Worm (Caenorhabditis elegans) whole organism, young adult: ENCODE data around the gene C35A5.10.

Experiments
- B0035.1 ChIP-seq: sonication (generic microtip); optimal IDR thresholded peaks from 2 replicates; lab custom pipeline; 2016; ENCODE audit warnings: missing genetic modification characterization, mild to moderate bottlenecking, missing compliant biosample characterization, missing genotype, missing genetic modification reagents
- B0261.1 ChIP-seq: sonication (generic microtip); optimal IDR thresholded peaks from 2 replicates; lab custom pipeline; 2016; ENCODE audit warnings: mild to moderate bottlenecking, missing genetic modification characterization, moderate library complexity, missing compliant biosample characterization
- B0336.3 ChIP-seq: fragments of 200-800 bp; sonication (Bioruptor generic); IDR thresholded peaks from 2 replicates; pipeline ENCODE4 v1.3.6; 2022; ENCODE audit warnings: missing genetic modification characterization, missing compliant biosample characterization
- D2030.7 ChIP-seq: fragments of 200-800 bp; sonication (Bioruptor generic); IDR thresholded peaks from 2 replicates; pipeline ENCODE4 v1.3.6; 2022; ENCODE audit warnings: missing genetic modification reagents, missing genetic modification characterization, missing compliant biosample characterization
- F10E7.11 ChIP-seq: sonication (generic microtip); optimal IDR thresholded peaks from 2 replicates; lab custom pipeline; 2017; ENCODE audit warnings: mild to moderate bottlenecking, missing genetic modification characterization, moderate library complexity, missing compliant biosample characterization
- F22D6.2 ChIP-seq: sonication (generic microtip); optimal IDR thresholded peaks from 2 replicates; lab custom pipeline; 2016; ENCODE audit warnings: mild to moderate bottlenecking, missing genetic modification characterization, missing compliant biosample characterization
- F33H1.4 ChIP-seq: fragments of 200-800 bp; sonication (Bioruptor generic); IDR thresholded peaks from 2 replicates; pipeline ENCODE4 v1.3.6; 2022; ENCODE audit warnings: missing genetic modification reagents, missing genetic modification characterization, missing compliant biosample characterization
- F52B5.7 ChIP-seq: sonication (generic microtip); optimal IDR thresholded peaks from 2 replicates; lab custom pipeline; 2016; ENCODE audit warnings: mild to moderate bottlenecking, missing genetic modification characterization, missing compliant biosample characterization
- F57C9.4 ChIP-seq: sonication (generic microtip); optimal IDR thresholded peaks from 2 replicates; lab custom pipeline; 2017; ENCODE audit warnings: mild to moderate bottlenecking, missing genetic modification characterization, missing compliant biosample characterization
- T07F8.4 ChIP-seq: sonication (generic microtip); optimal IDR thresholded peaks from 2 replicates; lab custom pipeline; 2016; ENCODE audit warnings: mild to moderate bottlenecking, missing genetic modification characterization, moderate library complexity, missing compliant biosample characterization
- T26A5.8 ChIP-seq: sonication (generic microtip); optimal IDR thresholded peaks from 2 replicates; lab custom pipeline; 2016; ENCODE audit warnings: missing genetic modification characterization, missing compliant biosample characterization
- Y53G8AR.9 ChIP-seq: fragments of 200-800 bp; sonication (Bioruptor generic); conservative IDR thresholded peaks from 2 replicates; pipeline ENCODE4 v1.3.6; 2022; ENCODE audit warnings: missing genetic modification reagents, missing genetic modification characterization, missing compliant biosample characterization
- Y95B8A.8 ChIP-seq: fragments of 200-800 bp; sonication (Bioruptor generic); IDR thresholded peaks from 2 replicates; pipeline ENCODE4 v1.3.6; 2022; ENCODE audit warnings: missing genetic modification reagents, missing genetic modification characterization, missing compliant biosample characterization
- ama-1 ChIP-seq, 3 experiments: fragments of 150-350 bp in 1 of 3; sonication (generic microtip) in 2 of 3; optimal IDR thresholded peaks; 2 replicates each; lab custom pipeline; 2014 to 2018; ENCODE audit warnings: missing biosample characterization in 2 of 3, missing genetic modification characterization in 2 of 3, missing genetic modification reagents in 2 of 3
- bed-2 ChIP-seq: fragments of 200-800 bp; sonication (Bioruptor generic); IDR thresholded peaks from 2 replicates; pipeline ENCODE4 v1.3.6; 2022; ENCODE audit warnings: missing genetic modification reagents, missing genetic modification characterization, missing compliant biosample characterization
- ceh-79 ChIP-seq: sonication (generic microtip); optimal IDR thresholded peaks from 2 replicates; lab custom pipeline; 2017; ENCODE audit warnings: mild to moderate bottlenecking, missing genetic modification characterization, missing compliant biosample characterization
- ceh-91 ChIP-seq: fragments of 200-800 bp; sonication (Bioruptor generic); IDR thresholded peaks from 2 replicates; pipeline ENCODE4 v1.3.6; 2022; ENCODE audit warnings: missing genetic modification reagents, missing genetic modification characterization, missing compliant biosample characterization
- chd-7 ChIP-seq: sonication (generic microtip); optimal IDR thresholded peaks from 2 replicates; lab custom pipeline; 2016; ENCODE audit warnings: mild to moderate bottlenecking, missing genetic modification characterization, moderate library complexity, missing compliant biosample characterization
- die-1 ChIP-seq: sonication (generic microtip); optimal IDR thresholded peaks from 2 replicates; lab custom pipeline; 2016; ENCODE audit warnings: missing genotype, mild to moderate bottlenecking, missing genetic modification characterization, missing compliant biosample characterization
- dox-1 ChIP-seq: fragments of 200-800 bp; sonication (Bioruptor generic); IDR thresholded peaks from 2 replicates; pipeline ENCODE4 v1.3.6; 2022; ENCODE audit warnings: missing genetic modification reagents, missing genetic modification characterization, missing compliant biosample characterization
- egrh-3 ChIP-seq: fragments of 200-800 bp; sonication (Bioruptor generic); IDR thresholded peaks from 2 replicates; pipeline ENCODE4 v1.3.6; 2022; ENCODE audit warnings: missing genetic modification reagents, missing genetic modification characterization, missing compliant biosample characterization
- ekl-4 ChIP-seq: fragments of 200-800 bp; sonication (Bioruptor generic); IDR thresholded peaks from 2 replicates; pipeline ENCODE4 v1.3.6; 2022; ENCODE audit warnings: missing genetic modification reagents, missing genetic modification characterization, missing compliant biosample characterization
- hmg-1.2 ChIP-seq: fragments of 200-800 bp; sonication (Bioruptor generic); IDR thresholded peaks from 2 replicates; pipeline ENCODE4 v1.3.6; 2022; ENCODE audit warnings: missing genetic modification reagents, missing genetic modification characterization, missing compliant biosample characterization
- lin-35 ChIP-seq, 3 experiments: fragments of 150-350 bp in 2 of 3; sonication (generic microtip) in 1 of 3; optimal IDR thresholded peaks; 2 replicates each; lab custom pipeline; 2014 to 2018; ENCODE audit warnings: missing biosample characterization in 3 of 3, missing genetic modification characterization in 3 of 3, missing genetic modification reagents in 3 of 3
- madf-6 ChIP-seq: fragments of 200-800 bp; sonication (Bioruptor generic); IDR thresholded peaks from 2 replicates; pipeline ENCODE4 v1.3.6; 2022; ENCODE audit warnings: missing genetic modification reagents, missing genetic modification characterization, missing compliant biosample characterization
- madf-8 ChIP-seq: fragments of 200-800 bp; sonication (Bioruptor generic); conservative IDR thresholded peaks from 2 replicates; pipeline ENCODE4 v1.3.6; 2022; ENCODE audit warnings: missing genetic modification reagents, missing genetic modification characterization, missing compliant biosample characterization
- nhr-179 ChIP-seq: sonication (generic microtip); optimal IDR thresholded peaks from 2 replicates; lab custom pipeline; 2016; ENCODE audit warnings: mild to moderate bottlenecking, missing genetic modification characterization, missing compliant biosample characterization
- nhr-90 ChIP-seq: sonication (generic microtip); optimal IDR thresholded peaks from 2 replicates; lab custom pipeline; 2016; ENCODE audit warnings: missing genotype, mild to moderate bottlenecking, missing genetic modification characterization, missing compliant biosample characterization
- rec-8 ChIP-seq, 2 experiments: sonication (generic microtip); optimal IDR thresholded peaks; 2 replicates each; lab custom pipeline; 2016; ENCODE audit warnings: mild to moderate bottlenecking in 2 of 2, missing genetic modification characterization in 2 of 2, missing genetic modification reagents in 2 of 2, missing genotype in 2 of 2, missing biosample characterization in 1 of 2, missing compliant biosample characterization in 1 of 2, moderate library complexity in 1 of 2
- sdz-38 ChIP-seq: sonication (generic microtip); optimal IDR thresholded peaks from 2 replicates; lab custom pipeline; 2016; ENCODE audit warnings: missing genotype, missing genetic modification characterization, missing compliant biosample characterization
- snpc-1.1 ChIP-seq: sonication (generic microtip); optimal IDR thresholded peaks from 2 replicates; lab custom pipeline; 2017; ENCODE audit warnings: missing genetic modification characterization, mild to moderate bottlenecking, missing compliant biosample characterization, antibody characterized with exemption, moderate library complexity, missing genotype, missing genetic modification reagents; ENCODE audit not compliant: insufficient read depth
- somi-1 ChIP-seq: fragments of 200-800 bp; sonication (Bioruptor generic); optimal IDR thresholded peaks from 2 replicates; lab custom pipeline; 2018; ENCODE audit warnings: mild to moderate bottlenecking, missing genetic modification characterization, missing compliant biosample characterization
- tlf-1 ChIP-seq: fragments of 200-800 bp; sonication (Bioruptor generic); optimal IDR thresholded peaks from 2 replicates; lab custom pipeline; 2018; ENCODE audit warnings: mild to moderate bottlenecking, missing genetic modification characterization, missing compliant biosample characterization
- zfh-2 ChIP-seq: fragments of 200-800 bp; sonication (Bioruptor generic); conservative IDR thresholded peaks from 2 replicates; pipeline ENCODE4 v1.3.6; 2022; ENCODE audit warnings: missing genetic modification reagents, missing genetic modification characterization, missing compliant biosample characterization
- ztf-25 ChIP-seq: fragments of 200-800 bp; sonication (Bioruptor generic); IDR thresholded peaks from 2 replicates; pipeline ENCODE4 v1.3.6; 2022; ENCODE audit warnings: missing genetic modification reagents, missing genetic modification characterization, missing compliant biosample characterization

C35A5.10 gene

ce11 chrV:10503011-10503410 is 982 bp upstream of the C35A5.10 start, which contains the start of gene C35A5.11 (continued):
- TF ChIP-seq snpc-1.1 (tag; lab: Kevin White, UChicago) (no peak), bed-2 (GFP tag; lab: Robert Waterston, UW) (no peak), nhr-179 (no peak), rec-8 (tag; optimal IDR thresholded peaks at IDR 0.05; lab: Kevin White, UChicago) (no peak), Y95B8A.8 (GFP tag; lab: Robert Waterston, UW) (no peak), egrh-3 (GFP tag; lab: Robert Waterston, UW) (no peak), ama-1 (optimal IDR thresholded peaks at IDR 0.05; lab: Kevin White, UChicago) (no peak), ama-1 (GFP tag; optimal IDR thresholded peaks at IDR 0.05; lab: Kevin White, UChicago) (no peak)

ce11 chrV:10505553-10505952 is 1.6 kb downstream of the C35A5.10 start, which contains the start of gene C35A5.5:
TSS of gene C35A5.5 (plus strand) at chrV:10505853.
- no peak for TF ChIP-seq F52B5.7 (tag; lab: Kevin White, UChicago)
- TF ChIP-seq ekl-4 = no peak
- no peak for TF ChIP-seq hmg-1.2
- no peak for TF ChIP-seq B0336.3
- TF ChIP-seq somi-1 (GFP tag; lab: Kevin White, UChicago) = no peak
- TF ChIP-seq F10E7.11 (tag; lab: Kevin White, UChicago) = no peak

ce11 chrV:10508855-10509254 is 4.9 kb downstream of the C35A5.10 start, which contains the start of gene C35A5.6:
TSS of gene C35A5.6 (plus strand) at chrV:10509137.
- TF ChIP-seq madf-6 (GFP tag; lab: Robert Waterston, UW) (no peak), Y53G8AR.9 (GFP tag; lab: Robert Waterston, UW) (no peak), madf-8 (GFP tag; lab: Robert Waterston, UW) (no peak), chd-7 (no peak), F52B5.7 (tag; lab: Kevin White, UChicago) (no peak), lin-35 (GFP tag; optimal IDR thresholded peaks at IDR 0.05; lab: Kevin White, UChicago) (no peak), D2030.7 (GFP tag; lab: Robert Waterston, UW) (no peak), T07F8.4 (tag; lab: Kevin White, UChicago) (no peak)

- TF ChIP-seq dox-1 (GFP tag; lab: Robert Waterston, UW) = no peak
- no peak for TF ChIP-seq rec-8 (tag; optimal IDR thresholded peaks at IDR 0.05; lab: Kevin White, UChicago)
- TF ChIP-seq die-1 (tag; lab: Kevin White, UChicago) = no peak
- no peak for TF ChIP-seq ceh-91 (GFP tag; lab: Robert Waterston, UW)
- TF ChIP-seq hmg-1.2 = no peak
- no peak for TF ChIP-seq egrh-3 (GFP tag; lab: Robert Waterston, UW)
- TF ChIP-seq F57C9.4 = no peak
- TF ChIP-seq nhr-90 (tag; lab: Kevin White, UChicago) = no peak
- no peak for TF ChIP-seq madf-6 (GFP tag; lab: Robert Waterston, UW)
- TF ChIP-seq snpc-1.1 (tag; lab: Kevin White, UChicago) = no peak
- no peak for TF ChIP-seq B0035.1 (tag; lab: Kevin White, UChicago)
- no peak for TF ChIP-seq F33H1.4 (GFP tag; lab: Robert Waterston, UW)
Measured at ce11 chrV:10514271-10514670, 10.3 kb downstream of the C35A5.10 start, which contains the start of gene dmsr-8. TSS of gene dmsr-8 (minus strand) at chrV:10514371.

ce11 chrV:10516702-10517101 is 12.7 kb downstream of the C35A5.10 start:
- TF ChIP-seq F22D6.2 (tag; lab: Kevin White, UChicago) (no peak), zfh-2 (GFP tag; lab: Robert Waterston, UW) (no peak), sdz-38 (tag; lab: Kevin White, UChicago) (no peak), T26A5.8 (tag; lab: Kevin White, UChicago) (no peak), F33H1.4 (GFP tag; lab: Robert Waterston, UW) (no peak), egrh-3 (GFP tag; lab: Robert Waterston, UW) (no peak), B0261.1 (tag; lab: Kevin White, UChicago) (no peak), tlf-1 (no peak), ceh-79 (no peak), ztf-25 (GFP tag; lab: Robert Waterston, UW) (no peak), B0336.3 (no peak)
